In the genomic region with DNA sequence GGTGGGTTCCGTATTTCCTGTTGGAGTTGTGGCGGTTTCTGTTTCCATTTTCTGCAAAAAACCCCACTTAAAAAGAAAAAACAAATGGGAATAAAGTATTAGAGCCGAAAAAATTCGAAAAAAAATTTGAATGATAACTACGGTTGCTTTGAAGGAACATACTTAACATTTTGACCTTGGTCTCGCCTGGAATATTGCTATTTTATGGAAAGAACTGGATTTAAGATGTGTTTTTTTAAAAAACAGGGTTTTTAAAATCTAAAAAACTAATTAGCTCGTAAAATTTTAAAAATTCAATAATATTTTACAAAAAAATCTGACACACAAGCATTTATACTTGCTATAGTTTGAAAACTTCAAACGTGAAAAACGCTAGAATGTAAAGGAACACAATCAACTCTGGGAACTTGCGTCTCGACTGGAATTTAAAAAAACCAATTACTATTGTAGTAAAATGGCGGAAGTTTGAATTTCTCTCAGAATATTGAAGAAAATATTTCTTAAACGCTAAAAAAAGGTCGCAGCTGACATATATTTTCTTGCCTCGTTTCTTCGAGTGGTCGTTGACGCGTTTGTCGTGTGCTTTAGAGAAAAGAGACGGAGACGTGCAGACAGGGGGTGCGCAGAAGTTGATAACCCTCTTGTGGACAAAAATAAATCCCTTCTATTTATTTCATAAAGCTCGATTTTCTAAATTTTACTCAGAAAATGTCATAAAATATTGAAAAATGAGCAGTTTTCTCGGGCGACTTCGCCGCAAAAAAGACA, we compare ENCODE assay signal across 6 worm cellular contexts.
A peak's percentile ranks its signal among the peaks of the same experiment; 100 is the strongest.
TF ChIP-seq lines count a peak whose summit lies in the region.

A gene (minus strand): TSS at position 51 of the 768 bp plus-strand sequence.
A gene (plus strand): TSS at position 593 of the 768 bp plus-strand sequence.

TF ChIP-seq in whole organism, L1 larva, 84 proteins besides CTCF, POLR2A, EP300 and RAD21 (continued from another document and continues in another):
- TF ChIP-seq hlh-4 (tag; optimal IDR thresholded peaks at IDR 0.05; lab: Kevin White, UChicago), result no peak
- no peak for TF ChIP-seq lin-14 (GFP tag; optimal IDR thresholded peaks at IDR 0.05; lab: Kevin White, UChicago)
- TF ChIP-seq pax-3 (tag; optimal IDR thresholded peaks at IDR 0.05; lab: Kevin White, UChicago), result no peak
- no peak for TF ChIP-seq C04F5.9 (tag; optimal IDR thresholded peaks at IDR 0.05; lab: Kevin White, UChicago)
- no peak for TF ChIP-seq unc-62 (GFP tag; optimal IDR thresholded peaks at IDR 0.05; lab: Kevin White, UChicago)
- TF ChIP-seq mef-2 (tag; optimal IDR thresholded peaks at IDR 0.05; lab: Kevin White, UChicago), result no peak
- no peak for TF ChIP-seq egl-13 (tag; optimal IDR thresholded peaks at IDR 0.05; lab: Kevin White, UChicago)
- TF ChIP-seq ceh-82 (tag; optimal IDR thresholded peaks at IDR 0.05; lab: Kevin White, UChicago), result peak in 1 of 3 experiments; percentile 34
- TF ChIP-seq elt-2 (tag; optimal IDR thresholded peaks at IDR 0.05; lab: Kevin White, UChicago), result no peak
- no peak for TF ChIP-seq lin-39 (tag; optimal IDR thresholded peaks at IDR 0.05; lab: Kevin White, UChicago)
- TF ChIP-seq nhr-85 (tag; lab: Kevin White, UChicago), result peak; percentile 17
- peak; percentile 30 to 62 for TF ChIP-seq lsy-2 (tag; optimal IDR thresholded peaks at IDR 0.05; lab: Kevin White, UChicago)
- TF ChIP-seq lin-15B (tag; optimal IDR thresholded peaks at IDR 0.05; lab: Kevin White, UChicago), result peak; percentile 18
- TF ChIP-seq mdl-1 (tag; optimal IDR thresholded peaks at IDR 0.05; lab: Kevin White, UChicago), result peak in 1 of 2 experiments; percentile 8
- peak; percentile 46 for TF ChIP-seq nhr-71 (tag; optimal IDR thresholded peaks at IDR 0.05; lab: Kevin White, UChicago)
- peak in 1 of 6 experiments; percentile 28 for TF ChIP-seq elt-3 (tag; optimal IDR thresholded peaks at IDR 0.05; lab: Kevin White, UChicago)
- no peak for TF ChIP-seq mab-9 (GFP tag; IDR thresholded peaks at IDR 0.05; lab: Robert Waterston, UW)
- no peak for TF ChIP-seq ets-5 (GFP tag; IDR thresholded peaks at IDR 0.05; lab: Robert Waterston, UW)
- TF ChIP-seq C16A3.4 (tag; optimal IDR thresholded peaks at IDR 0.05; lab: Kevin White, UChicago), result peak; percentile 27
- no peak for TF ChIP-seq nhr-47 (tag; optimal IDR thresholded peaks at IDR 0.05; lab: Kevin White, UChicago)
- no peak for TF ChIP-seq dsc-1 (tag; optimal IDR thresholded peaks at IDR 0.05; lab: Kevin White, UChicago)

TF ChIP-seq in whole organism, L2 larva, 48 proteins besides CTCF, POLR2A, EP300 and RAD21 (continued from another document):
- TF ChIP-seq Y55F3AM.14 (GFP tag; optimal IDR thresholded peaks at IDR 0.05; lab: Kevin White, UChicago) (no peak), nhr-25 (tag; optimal IDR thresholded peaks at IDR 0.05; lab: Kevin White, UChicago) (no peak), ztf-4 (tag; optimal IDR thresholded peaks at IDR 0.05; lab: Kevin White, UChicago) (no peak), nhr-10 (tag; optimal IDR thresholded peaks at IDR 0.05; lab: Kevin White, UChicago) (no peak), fos-1 (tag; optimal IDR thresholded peaks at IDR 0.05; lab: Kevin White, UChicago) (peak; percentile 24), egl-27 (tag; optimal IDR thresholded peaks at IDR 0.05; lab: Kevin White, UChicago) (no peak), nhr-237 (tag; optimal IDR thresholded peaks at IDR 0.05; lab: Kevin White, UChicago) (no peak), unc-55 (GFP tag; optimal IDR thresholded peaks at IDR 0.05; lab: Kevin White, UChicago) (peak; percentile 61)

TF ChIP-seq in whole organism, L3 larva, 47 proteins besides CTCF, POLR2A, EP300 and RAD21 (continued from another document):
- TF ChIP-seq aly-2 (tag; optimal IDR thresholded peaks at IDR 0.05; lab: Kevin White, UChicago) (no peak), R02D3.7 (tag; optimal IDR thresholded peaks at IDR 0.05; lab: Kevin White, UChicago) (no peak), egl-5 (tag; optimal IDR thresholded peaks at IDR 0.05; lab: Kevin White, UChicago) (peak; percentile 21), nhr-237 (tag; optimal IDR thresholded peaks at IDR 0.05; lab: Kevin White, UChicago) (no peak), nfya-1 (tag; optimal IDR thresholded peaks at IDR 0.05; lab: Kevin White, UChicago; ENCODE audit: insufficient read depth) (peak; percentile 53)

TF ChIP-seq in whole organism, L4 larva, 104 proteins besides CTCF, POLR2A, EP300 and RAD21 (continued from another document and continues in another):
- TF ChIP-seq nhr-237 (tag; optimal IDR thresholded peaks at IDR 0.05; lab: Kevin White, UChicago), result no peak
- no peak for TF ChIP-seq dmd-8 (GFP tag; IDR thresholded peaks at IDR 0.05; lab: Robert Waterston, UW)
- no peak for TF ChIP-seq dmd-9 (GFP tag; IDR thresholded peaks at IDR 0.05; lab: Robert Waterston, UW)
- peak; percentile 71 for TF ChIP-seq mes-2 (tag; optimal IDR thresholded peaks at IDR 0.05; lab: Kevin White, UChicago; ENCODE audit: poor library complexity, severe bottlenecking)
- no peak for TF ChIP-seq nhr-11 (tag; optimal IDR thresholded peaks at IDR 0.05; lab: Kevin White, UChicago)
- TF ChIP-seq nhr-48 (tag; optimal IDR thresholded peaks at IDR 0.05; lab: Kevin White, UChicago), result no peak
- no peak for TF ChIP-seq skn-1 (tag; optimal IDR thresholded peaks at IDR 0.05; lab: Kevin White, UChicago)
- no peak for TF ChIP-seq ceh-20 (GFP tag; IDR thresholded peaks at IDR 0.05; lab: Robert Waterston, UW)
- TF ChIP-seq rbr-2 (tag; optimal IDR thresholded peaks at IDR 0.05; lab: Kevin White, UChicago), result peak; percentile 14
- no peak for TF ChIP-seq T26A8.4 (GFP tag; IDR thresholded peaks at IDR 0.05; lab: Robert Waterston, UW)
- no peak for TF ChIP-seq ceh-28 (tag; optimal IDR thresholded peaks at IDR 0.05; lab: Kevin White, UChicago)
- TF ChIP-seq lim-7 (GFP tag; IDR thresholded peaks at IDR 0.05; lab: Robert Waterston, UW), result no peak
- TF ChIP-seq Y105C5A.15 (GFP tag; IDR thresholded peaks at IDR 0.05; lab: Robert Waterston, UW), result no peak
- TF ChIP-seq dve-1 (tag; optimal IDR thresholded peaks at IDR 0.05; lab: Kevin White, UChicago; ENCODE audit: insufficient read depth), result peak; percentile 1
- no peak for TF ChIP-seq mxl-2 (GFP tag; conservative IDR thresholded peaks at IDR 0.05; lab: Robert Waterston, UW)
- peak in 1 of 2 experiments; percentile 22 for TF ChIP-seq hif-1 (tag; optimal IDR thresholded peaks at IDR 0.05; lab: Kevin White, UChicago)
- no peak for TF ChIP-seq R02D3.7 (tag; optimal IDR thresholded peaks at IDR 0.05; lab: Kevin White, UChicago)
- no peak for TF ChIP-seq ceh-62 (tag; optimal IDR thresholded peaks at IDR 0.05; lab: Kevin White, UChicago)
- TF ChIP-seq lir-3 (tag; optimal IDR thresholded peaks at IDR 0.05; lab: Kevin White, UChicago), result no peak
- no peak for TF ChIP-seq nhr-10 (tag; optimal IDR thresholded peaks at IDR 0.05; lab: Kevin White, UChicago)
- no peak for TF ChIP-seq lin-39 (tag; optimal IDR thresholded peaks at IDR 0.05; lab: Kevin White, UChicago)
- no peak for TF ChIP-seq nhr-76 (tag; optimal IDR thresholded peaks at IDR 0.05; lab: Kevin White, UChicago)
- TF ChIP-seq php-3 (GFP tag; IDR thresholded peaks at IDR 0.05; lab: Robert Waterston, UW), result no peak
- no peak for TF ChIP-seq spr-1 (tag; optimal IDR thresholded peaks at IDR 0.05; lab: Kevin White, UChicago)
- TF ChIP-seq Y75B8A.6 (GFP tag; IDR thresholded peaks at IDR 0.05; lab: Robert Waterston, UW), result no peak
- no peak for TF ChIP-seq spr-3 (GFP tag; optimal IDR thresholded peaks at IDR 0.05; lab: Kevin White, UChicago)
- peak; percentile 39; the same call in 1 of the 2 replicates for TF ChIP-seq lin-38 (GFP tag; IDR thresholded peaks at IDR 0.05; lab: Robert Waterston, UW)
- TF ChIP-seq daf-12 (tag; optimal IDR thresholded peaks at IDR 0.05; lab: Kevin White, UChicago), result no peak
- TF ChIP-seq nhr-28 (tag; optimal IDR thresholded peaks at IDR 0.05; lab: Kevin White, UChicago), result peak; percentile 51
- no peak for TF ChIP-seq lin-29 (GFP tag; IDR thresholded peaks at IDR 0.05; lab: Robert Waterston, UW)
- TF ChIP-seq ztf-11 (tag; optimal IDR thresholded peaks at IDR 0.05; lab: Kevin White, UChicago), result no peak
- no peak for TF ChIP-seq set-16 (GFP tag; IDR thresholded peaks at IDR 0.05; lab: Robert Waterston, UW)

TF ChIP-seq in whole organism, late embryonic, 69 proteins besides CTCF, POLR2A, EP300 and RAD21 (continued from another document):
- TF ChIP-seq unc-42 (tag; optimal IDR thresholded peaks at IDR 0.05; lab: Kevin White, UChicago) (peak; percentile 18), fax-1 (tag; optimal IDR thresholded peaks at IDR 0.05; lab: Kevin White, UChicago) (no peak), ceh-6 (GFP tag; optimal IDR thresholded peaks at IDR 0.05; lab: Kevin White, UChicago) (no peak), lim-6 (tag; optimal IDR thresholded peaks at IDR 0.05; lab: Kevin White, UChicago) (no peak), ceh-9 (tag; optimal IDR thresholded peaks at IDR 0.05; lab: Kevin White, UChicago) (no peak), gmeb-2 (tag; optimal IDR thresholded peaks at IDR 0.05; lab: Kevin White, UChicago) (no peak), unc-3 (GFP tag; conservative IDR thresholded peaks at IDR 0.05; lab: Robert Waterston, UW) (no peak), unc-3 (tag; optimal IDR thresholded peaks at IDR 0.05; lab: Kevin White, UChicago) (no peak), ceh-34 (tag; optimal IDR thresholded peaks at IDR 0.05; lab: Kevin White, UChicago) (no peak), fkh-10 (GFP tag; optimal IDR thresholded peaks at IDR 0.05; lab: Kevin White, UChicago) (no peak), sdc-2 (tag; optimal IDR thresholded peaks at IDR 0.05; lab: Kevin White, UChicago) (no peak), madf-2 (tag; optimal IDR thresholded peaks at IDR 0.05; lab: Kevin White, UChicago) (no peak), ceh-48 (tag; optimal IDR thresholded peaks at IDR 0.05; lab: Kevin White, UChicago) (no peak)

TF ChIP-seq in whole organism, young adult, 124 proteins besides CTCF, POLR2A, EP300 and RAD21 (continued from another document):
- TF ChIP-seq lin-35 (GFP tag; optimal IDR thresholded peaks at IDR 0.05; lab: Kevin White, UChicago) (peak in 1 of 3 experiments; percentile 30), attf-5 (GFP tag; optimal IDR thresholded peaks at IDR 0.05; lab: Kevin White, UChicago) (peak; percentile 65), snpc-3.4 (tag; optimal IDR thresholded peaks at IDR 0.05; lab: Kevin White, UChicago) (no peak), sea-2 (GFP tag; IDR thresholded peaks at IDR 0.05; lab: Robert Waterston, UW) (no peak), attf-3 (GFP tag; conservative IDR thresholded peaks at IDR 0.05; lab: Robert Waterston, UW) (no peak), dpl-1 (GFP tag; optimal IDR thresholded peaks at IDR 0.05; lab: Kevin White, UChicago) (peak; percentile 14), lin-54 (GFP tag; optimal IDR thresholded peaks at IDR 0.05; lab: Kevin White, UChicago) (peak; percentile 89), T26A5.8 (tag; optimal IDR thresholded peaks at IDR 0.05; lab: Kevin White, UChicago) (no peak), dpff-1 (tag; optimal IDR thresholded peaks at IDR 0.05; lab: Kevin White, UChicago) (no peak), cebp-1 (GFP tag; IDR thresholded peaks at IDR 0.05; lab: Robert Waterston, UW) (0 out of 2 replicates have a peak, but pooled peaks have one; percentile 11), cebp-1 (tag; optimal IDR thresholded peaks at IDR 0.05; lab: Kevin White, UChicago) (peak; percentile 15), madf-8 (GFP tag; conservative IDR thresholded peaks at IDR 0.05; lab: Robert Waterston, UW) (peak; percentile 72), snpc-1.1 (tag; optimal IDR thresholded peaks at IDR 0.05; lab: Kevin White, UChicago; ENCODE audit: insufficient read depth) (peak; percentile 31), unc-130 (GFP tag; optimal IDR thresholded peaks at IDR 0.05; lab: Kevin White, UChicago) (peak; percentile 37), F33H1.4 (GFP tag; IDR thresholded peaks at IDR 0.05; lab: Robert Waterston, UW) (peak; percentile 85), madf-10 (tag; optimal IDR thresholded peaks at IDR 0.05; lab: Kevin White, UChicago) (no peak), athp-1 (tag; optimal IDR thresholded peaks at IDR 0.05; lab: Kevin White, UChicago) (peak; percentile 13), D2030.7 (GFP tag; IDR thresholded peaks at IDR 0.05; lab: Robert Waterston, UW) (peak; percentile 58)
TF ChIP-seq in whole organism, young adult: peak in this region for 27.
